Fruit fly (Drosophila melanogaster) whole organism, adult: ENCODE measurements around the gene pasi1.

ENCODE experiments used
- CG12768 ChIP-seq: fragments of 200-800 bp; sonication (Bioruptor generic); optimal IDR thresholded peaks from 2 replicates; lab custom pipeline; 2017; ENCODE audit warnings: missing biosample characterization, missing genetic modification characterization, mild to moderate bottlenecking, moderate library complexity, missing genetic modification reagents
- CG14711 ChIP-seq: fragments of 200-800 bp; sonication (Bioruptor generic); optimal IDR thresholded peaks from 2 replicates; lab custom pipeline; 2018; ENCODE audit warnings: missing biosample characterization, mild to moderate bottlenecking, missing genetic modification characterization, moderate library complexity
- CG5204 ChIP-seq: fragments of 200-800 bp; sonication (Bioruptor generic); optimal IDR thresholded peaks from 2 replicates; lab custom pipeline; 2016; ENCODE audit warnings: missing biosample characterization, missing genetic modification characterization
- cnc ChIP-seq, 2 experiments: fragments of >200 bp; optimal IDR thresholded peaks; 2 replicates each; lab custom pipeline; 2017

DNA sequence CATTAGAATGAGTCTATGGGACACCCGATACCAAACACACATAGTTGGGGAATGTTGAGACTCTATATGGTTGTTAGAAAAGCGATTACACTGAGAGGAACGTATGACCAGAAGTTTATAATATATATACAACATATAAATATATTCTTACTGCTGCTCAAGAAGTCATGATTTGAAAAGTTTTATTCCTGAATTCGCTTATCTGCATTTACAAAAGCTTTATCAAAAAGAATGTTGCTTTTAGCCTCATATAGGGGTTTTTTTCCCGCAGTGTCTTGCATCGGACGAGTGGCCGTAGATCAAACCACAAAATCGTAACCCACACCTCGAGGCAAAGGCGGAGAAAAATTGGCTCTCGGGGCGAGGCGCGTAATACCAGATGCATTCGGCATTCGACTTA, 7.1 kb upstream of the pasi1 start:
- no peak for TF ChIP-seq CG12768 (GFP tag; lab: Kevin White, UChicago)
- no peak for TF ChIP-seq CG14711
- TF ChIP-seq CG5204, result no peak
- no peak for TF ChIP-seq cnc (optimal IDR thresholded peaks at IDR 0.05; lab: Kevin White, UChicago)
